Fruit fly (Drosophila melanogaster) whole organism, larva: ENCODE results near the gene CG34117.

ENCODE experiments used
- noc ChIP-seq: fragments of 200-800 bp; sonication (Bioruptor generic); optimal IDR thresholded peaks from 3 replicates; lab custom pipeline; 2019; ENCODE audit warnings: missing biosample characterization, mild to moderate bottlenecking, missing genetic modification characterization, moderate library complexity

Gene CG34117

dm6 chr3R:9422338-9422737 is 22.5 kb upstream of the CG34117 start:
- TF ChIP-seq noc (tag; lab: Kevin White, UChicago): no peak

DNA sequence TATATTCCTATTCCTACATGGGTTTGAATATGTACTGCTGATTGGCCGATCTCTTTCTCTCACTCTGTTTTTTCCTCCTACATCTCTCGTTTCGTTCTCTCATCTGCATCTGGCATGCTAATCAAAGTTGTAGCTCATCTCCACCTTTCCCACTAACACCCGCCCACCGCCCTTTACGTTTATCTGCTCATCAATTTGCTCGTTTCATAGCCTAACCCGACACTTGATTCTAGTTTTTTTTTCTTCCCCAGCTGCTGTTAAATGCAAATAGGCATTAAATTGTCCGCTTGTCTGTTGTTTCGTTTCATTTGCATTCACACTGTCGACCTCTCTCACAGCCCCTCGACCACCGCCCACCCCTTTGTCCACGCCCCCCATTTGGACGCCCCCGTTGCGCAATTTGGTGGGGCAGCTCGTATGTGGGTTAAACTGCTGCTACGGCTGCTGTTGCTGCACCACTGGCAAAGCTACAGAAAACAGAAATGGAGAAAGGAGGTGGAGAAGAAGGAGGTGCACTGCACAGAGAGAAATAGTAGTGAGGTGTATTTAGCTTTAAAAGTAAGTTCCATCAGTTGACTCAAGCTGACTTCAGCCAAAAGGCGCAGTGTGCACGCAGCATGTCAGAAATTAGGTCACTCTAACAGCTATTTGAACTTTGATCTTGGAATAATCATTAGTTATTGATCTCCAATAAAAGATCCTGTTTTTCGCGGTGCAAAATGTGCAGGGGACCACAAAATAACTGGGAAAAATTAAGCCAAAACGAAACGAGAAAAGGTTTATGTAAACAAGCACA is 20.8 kb upstream of the CG34117 start:
- TF ChIP-seq noc (tag; lab: Kevin White, UChicago): no peak

DNA sequence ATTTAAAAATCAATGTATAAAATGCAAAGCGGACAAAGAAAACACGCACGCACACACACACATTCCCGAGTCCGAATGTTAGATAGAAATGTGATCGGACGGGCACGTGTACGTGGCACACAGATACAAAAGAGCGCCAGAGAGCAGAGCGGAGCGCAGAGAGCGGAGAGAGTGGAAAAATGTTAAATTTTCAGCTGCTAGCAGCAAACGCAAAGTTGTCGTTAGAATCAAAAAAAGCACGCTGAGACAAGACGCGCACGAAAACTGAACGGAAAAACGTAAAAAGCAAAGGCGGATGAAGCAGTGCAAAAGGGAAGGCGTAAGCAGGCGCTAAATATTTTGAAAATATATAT is 19.4 kb upstream of the CG34117 start:
- TF ChIP-seq noc (tag; lab: Kevin White, UChicago): no peak

DNA sequence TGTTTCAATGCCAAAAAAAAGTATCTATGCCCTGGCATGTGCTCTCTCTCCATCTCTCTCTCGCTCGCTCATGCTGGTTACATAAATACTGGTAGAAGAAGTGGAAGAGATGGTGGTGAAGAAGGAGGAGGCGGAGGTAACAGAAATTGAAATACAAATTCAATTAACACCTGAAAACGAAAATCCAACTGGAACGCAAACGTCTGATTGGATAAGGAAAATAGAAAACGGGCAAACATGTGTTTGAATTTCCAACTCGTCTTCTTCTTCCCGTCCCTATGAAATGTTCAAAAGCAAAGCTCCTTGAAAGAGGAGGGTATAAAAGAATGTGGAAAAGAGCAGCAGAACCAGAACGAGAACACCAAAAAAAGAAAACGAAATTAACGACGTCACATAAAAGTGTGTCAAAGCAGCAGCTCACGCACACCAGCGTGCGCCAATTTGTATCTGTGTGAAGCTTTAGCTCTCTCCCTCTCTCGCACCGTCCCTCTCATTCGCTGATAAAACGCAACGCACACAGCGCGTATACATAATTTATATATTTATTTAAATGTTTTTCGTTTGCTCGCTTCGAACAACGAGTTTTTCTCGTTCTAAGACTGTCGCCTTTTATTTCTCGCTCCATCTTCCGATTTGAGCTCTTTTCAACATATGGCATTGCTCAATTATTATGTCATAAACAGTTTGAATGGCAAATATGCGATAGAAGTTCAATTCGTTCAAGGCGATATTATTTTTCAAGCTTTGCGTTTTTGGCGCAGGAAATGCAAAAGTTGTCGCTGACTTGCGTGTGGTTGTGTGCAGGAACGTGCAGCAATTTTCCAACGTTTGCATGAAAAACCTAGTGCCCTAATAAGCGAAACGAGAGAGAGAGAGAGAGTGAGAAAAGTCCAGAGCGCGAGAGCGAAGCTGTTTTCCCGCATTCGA is 18.8 kb upstream of the CG34117 start:
- TF ChIP-seq noc (tag; lab: Kevin White, UChicago): no peak

dm6 chr3R:9417577-9418334 is 17.9 kb upstream of the CG34117 start, which contains the start of gene ps:
Gene ps, plus strand, starts transcription at chr3R:9417940.
- peak; percentile 61 for TF ChIP-seq noc (tag; lab: Kevin White, UChicago)

dm6 chr3R:9416951-9417350 is 17.1 kb upstream of the CG34117 start:
- no peak for TF ChIP-seq noc (tag; lab: Kevin White, UChicago)

DNA sequence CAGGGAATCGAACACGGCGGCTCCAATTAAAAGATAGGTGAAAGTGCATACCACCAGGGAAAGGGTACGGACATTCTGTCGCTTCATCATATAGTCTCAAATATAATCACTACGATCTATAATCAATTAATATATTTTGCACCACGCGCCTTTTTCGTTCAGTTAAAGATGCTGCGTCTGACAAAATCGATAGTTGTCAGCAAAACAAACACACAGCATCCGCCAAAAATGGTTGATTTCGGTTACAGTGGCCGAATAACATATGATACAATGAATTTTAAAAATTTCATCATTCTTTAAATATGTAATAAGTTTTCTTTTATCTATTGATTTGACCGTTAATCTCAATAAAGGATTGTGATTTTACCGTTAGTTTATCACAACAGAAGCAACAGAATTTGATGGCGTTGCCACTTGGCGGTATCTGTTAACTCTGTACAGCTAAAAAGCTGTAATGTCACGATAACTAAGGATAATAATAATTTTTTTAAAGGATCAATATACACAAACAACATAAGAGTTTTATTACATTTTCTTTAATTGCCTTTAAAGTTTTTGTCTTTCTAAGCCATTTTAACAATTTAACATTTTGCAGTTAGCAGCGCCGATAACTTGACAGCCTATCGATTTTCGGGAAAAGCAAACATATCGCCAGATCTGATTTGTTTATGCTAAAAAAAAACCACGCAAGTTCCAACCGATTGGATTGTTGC is 12.2 kb upstream of the CG34117 start, which contains the start of the genes Task7 and alpha-Man-IIa:
Gene Task7 (minus strand): TSS at position 366 of the 713 bp plus-strand sequence.
Gene alpha-Man-IIa (plus strand): TSS at position 621 of the 713 bp plus-strand sequence.
- TF ChIP-seq noc (tag; lab: Kevin White, UChicago): no peak

- no peak for TF ChIP-seq noc (tag; lab: Kevin White, UChicago)
Observed at dm6 chr3R:9410182-9410581, 10.3 kb upstream of the CG34117 start, which contains the start of gene betaTub85D. Gene betaTub85D, minus strand, starts transcription at chr3R:9410282.

- TF ChIP-seq noc (tag; lab: Kevin White, UChicago): no peak
Observed at dm6 chr3R:9408069-9408468, 8.2 kb upstream of the CG34117 start, which contains the start of gene CG44261. Gene CG44261, minus strand, starts transcription at chr3R:9408169.

- TF ChIP-seq noc (tag; lab: Kevin White, UChicago): peak; percentile 65
Observed at dm6 chr3R:9404104-9404512, 4.3 kb upstream of the CG34117 start, which contains the start of the genes CG9356, BBIP1 and CG8135. Gene CG9356, minus strand, starts transcription at chr3R:9404269. Gene BBIP1, plus strand, starts transcription at chr3R:9404385. Gene CG8135, plus strand, starts transcription at chr3R:9404385.

DNA sequence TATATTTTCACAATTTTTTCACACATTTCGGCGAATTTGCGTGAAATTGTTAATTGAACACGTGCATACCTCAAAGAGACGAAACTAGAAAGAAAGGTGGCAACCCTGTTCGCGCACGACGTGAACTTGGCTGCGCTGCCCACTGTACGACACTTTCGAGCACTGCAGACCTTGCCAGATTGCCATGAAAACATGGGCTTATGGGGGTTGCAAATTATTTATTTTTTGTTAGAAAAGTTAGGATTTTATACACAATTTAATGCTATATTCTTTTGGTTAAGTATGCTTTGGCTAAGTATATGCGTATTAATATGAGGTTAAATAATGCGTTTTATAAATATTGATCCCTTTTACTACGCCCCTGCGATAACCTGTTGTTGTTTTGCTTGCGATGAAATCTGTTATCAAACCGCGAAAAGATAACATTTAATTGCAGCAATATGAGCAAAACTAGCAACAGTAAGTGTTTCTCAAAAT is 1.3 kb upstream of the CG34117 start, which contains the start of the genes RpL34b and CG8132:
Gene RpL34b (minus strand): TSS at position 100 of the 477 bp plus-strand sequence.
Gene CG8132 (plus strand): TSS at position 369 of the 477 bp plus-strand sequence.
- TF ChIP-seq noc (tag; lab: Kevin White, UChicago): peak; percentile 96

DNA sequence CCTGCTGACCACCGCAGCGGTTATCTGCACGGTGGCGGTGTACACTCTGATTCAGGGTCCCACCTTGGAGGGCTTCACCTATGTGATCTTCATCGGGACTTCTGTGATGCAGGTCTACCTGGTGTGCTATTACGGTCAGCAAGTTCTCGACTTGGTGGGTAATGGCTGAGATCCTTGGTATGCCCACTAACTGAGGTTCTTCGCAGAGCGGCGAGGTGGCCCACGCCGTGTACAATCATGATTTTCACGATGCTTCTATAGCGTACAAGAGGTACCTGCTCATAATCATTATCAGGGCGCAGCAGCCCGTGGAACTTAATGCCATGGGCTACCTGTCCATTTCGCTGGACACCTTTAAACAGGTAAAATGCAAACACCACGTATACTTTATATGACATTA is 779 bp downstream of the CG34117 start:
- no peak for TF ChIP-seq noc (tag; lab: Kevin White, UChicago)

- TF ChIP-seq noc (tag; lab: Kevin White, UChicago): no peak
Observed at dm6 chr3R:9397890-9398289, 2.0 kb downstream of the CG34117 start, which contains the start of gene Or85f. Gene Or85f, plus strand, starts transcription at chr3R:9398190.

DNA sequence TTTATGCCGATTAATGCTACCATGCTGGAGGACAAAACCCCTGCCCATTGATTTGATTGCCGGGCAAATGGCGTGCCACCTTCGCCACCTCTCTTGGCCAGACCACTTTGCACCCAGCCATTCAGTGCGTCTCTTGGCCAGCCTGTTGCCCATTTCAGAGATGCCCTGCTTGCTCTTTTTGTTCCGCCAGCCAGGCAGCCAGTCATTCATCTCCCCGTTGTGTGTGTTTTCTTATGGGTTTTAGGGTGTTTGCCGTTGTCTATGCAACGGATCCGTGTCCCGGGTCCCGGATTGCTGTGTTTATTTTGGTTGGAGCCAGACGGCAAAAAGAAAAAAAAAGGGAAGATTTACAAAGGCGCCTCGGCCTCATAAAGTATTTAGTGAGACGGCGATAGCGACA is 3.9 kb downstream of the CG34117 start:
- no peak for TF ChIP-seq noc (tag; lab: Kevin White, UChicago)
